Fruit fly (Drosophila melanogaster) whole organism, embryonic: ENCODE data around the gene Lgr1.

ENCODE experiments used
- ATbp ChIP-seq: fragments of 200-800 bp; sonication (Bioruptor generic); optimal IDR thresholded peaks from 2 replicates; lab custom pipeline; 2017; ENCODE audit warnings: missing biosample characterization, mild to moderate bottlenecking, missing genetic modification characterization, missing genetic modification reagents
- Adf1 ChIP-seq: fragments of 200-800 bp; sonication (Bioruptor generic); IDR thresholded peaks from 2 replicates; pipeline ENCODE4 v1.3.6; 2022; ENCODE audit warnings: missing biosample characterization, missing genetic modification characterization
- Asciz ChIP-seq: fragments of 200-800 bp; sonication (Bioruptor generic); optimal IDR thresholded peaks from 2 replicates; lab custom pipeline; 2017; ENCODE audit warnings: missing biosample characterization, mild to moderate bottlenecking, missing genetic modification characterization, missing genetic modification reagents
- B-H1 ChIP-seq: fragments of 200-800 bp; sonication (Bioruptor generic); IDR thresholded peaks from 3 replicates; pipeline ENCODE4 v1.3.6; 2022; ENCODE audit warnings: missing biosample characterization, missing genetic modification characterization
- CG10147 ChIP-seq: fragments of 200-800 bp; sonication (Bioruptor generic); optimal IDR thresholded peaks from 2 replicates; lab custom pipeline; 2019; ENCODE audit warnings: missing biosample characterization, mild to moderate bottlenecking, missing genetic modification characterization, moderate library complexity
- CG10267 ChIP-seq: fragments of 200-800 bp; sonication (Bioruptor generic); optimal IDR thresholded peaks from 2 replicates; lab custom pipeline; 2018; ENCODE audit warnings: missing biosample characterization, mild to moderate bottlenecking, missing genetic modification characterization, moderate library complexity
- CG10431 ChIP-seq: fragments of 200-800 bp; sonication (Bioruptor generic); optimal IDR thresholded peaks from 3 replicates; lab custom pipeline; 2018; ENCODE audit warnings: missing biosample characterization, mild to moderate bottlenecking, missing genetic modification characterization
- CG10462 ChIP-seq: fragments of 200-800 bp; sonication (Bioruptor generic); optimal IDR thresholded peaks from 2 replicates; lab custom pipeline; 2016; ENCODE audit warnings: missing biosample characterization, missing genetic modification characterization
- CG10959 ChIP-seq: fragments of 200-800 bp; sonication (Bioruptor generic); IDR thresholded peaks from 2 replicates; pipeline ENCODE4 v1.3.6; 2022; ENCODE audit warnings: missing biosample characterization, missing genetic modification characterization
- CG11085 ChIP-seq: fragments of 200-800 bp; sonication (Bioruptor generic); IDR thresholded peaks from 2 replicates; pipeline ENCODE4 v1.3.6; 2022; ENCODE audit warnings: missing biosample characterization, missing genetic modification characterization
- CG12219 ChIP-seq: fragments of 200-800 bp; sonication (Bioruptor generic); optimal IDR thresholded peaks from 3 replicates; lab custom pipeline; 2018; ENCODE audit warnings: missing biosample characterization, mild to moderate bottlenecking, missing genetic modification characterization
- CG12942 ChIP-seq: fragments of 200-800 bp; sonication (Bioruptor generic); optimal IDR thresholded peaks from 3 replicates; lab custom pipeline; 2016; ENCODE audit warnings: missing biosample characterization, missing genetic modification characterization
- CG16813 ChIP-seq: fragments of 200-800 bp; sonication (Bioruptor generic); IDR thresholded peaks from 3 replicates; pipeline ENCODE4 v1.3.6; 2022; ENCODE audit warnings: missing biosample characterization, missing genetic modification characterization; ENCODE audit not compliant: partially characterized antibody
- CG17568 ChIP-seq: fragments of 200-800 bp; sonication (Bioruptor generic); optimal IDR thresholded peaks from 2 replicates; lab custom pipeline; 2018; ENCODE audit warnings: missing biosample characterization, mild to moderate bottlenecking, missing genetic modification characterization, moderate library complexity
- CG3065 ChIP-seq: fragments of 200-800 bp; sonication (Bioruptor generic); optimal IDR thresholded peaks from 2 replicates; lab custom pipeline; 2016; ENCODE audit warnings: missing biosample characterization, missing genetic modification characterization
- CG33557 ChIP-seq: fragments of 200-800 bp; sonication (Bioruptor generic); optimal IDR thresholded peaks from 2 replicates; lab custom pipeline; 2019; ENCODE audit warnings: missing biosample characterization, mild to moderate bottlenecking, missing genetic modification characterization, moderate library complexity
- CG4282 ChIP-seq: fragments of 200-800 bp; sonication (Bioruptor generic); optimal IDR thresholded peaks from 2 replicates; lab custom pipeline; 2016; ENCODE audit warnings: missing biosample characterization, missing genetic modification characterization
- CG4424 ChIP-seq: fragments of 200-800 bp; sonication (Bioruptor generic); optimal IDR thresholded peaks from 3 replicates; lab custom pipeline; 2016; ENCODE audit warnings: missing biosample characterization, missing genetic modification characterization
- CG4820 ChIP-seq: fragments of 200-800 bp; sonication (Bioruptor generic); optimal IDR thresholded peaks from 3 replicates; lab custom pipeline; 2016; ENCODE audit warnings: missing biosample characterization, missing genetic modification characterization
- CG9876 ChIP-seq: fragments of 200-800 bp; sonication (Bioruptor generic); optimal IDR thresholded peaks from 2 replicates; lab custom pipeline; 2016; ENCODE audit warnings: missing biosample characterization, missing genetic modification characterization
- CkIIα-i1 ChIP-seq: fragments of 200-800 bp; sonication (Bioruptor generic); IDR thresholded peaks from 2 replicates; pipeline ENCODE4 v1.3.6; 2022; ENCODE audit warnings: missing biosample characterization, missing genetic modification characterization
- Dll ChIP-seq: fragments of 200-800 bp; sonication (Bioruptor generic); IDR thresholded peaks from 4 replicates; pipeline ENCODE4 v1.3.6; 2022; ENCODE audit warnings: missing biosample characterization, missing genetic modification characterization; ENCODE audit not compliant: partially characterized antibody
- Fer2 ChIP-seq: fragments of 200-800 bp; sonication (Bioruptor generic); optimal IDR thresholded peaks from 2 replicates; lab custom pipeline; 2018; ENCODE audit warnings: missing biosample characterization, mild to moderate bottlenecking, missing genetic modification characterization, moderate library complexity
- Hr51 ChIP-seq, 2 experiments: fragments of 200-800 bp; sonication (Bioruptor generic); optimal IDR thresholded peaks; 2 replicates in 1 of 2; 3 replicates in 1 of 2; lab custom pipeline; 2016 to 2018; ENCODE audit warnings: missing biosample characterization in 2 of 2, missing genetic modification characterization in 2 of 2, mild to moderate bottlenecking in 1 of 2, moderate library complexity in 1 of 2
- Max ChIP-seq: fragments of 200-800 bp; sonication (Bioruptor generic); optimal IDR thresholded peaks from 2 replicates; lab custom pipeline; 2016; ENCODE audit warnings: missing biosample characterization, mild to moderate bottlenecking, missing genetic modification characterization
- Oaz ChIP-seq: fragments of 200-800 bp; sonication (Bioruptor generic); IDR thresholded peaks from 2 replicates; pipeline ENCODE4 v1.3.6; 2022; ENCODE audit warnings: missing biosample characterization, missing genetic modification characterization
- Scr ChIP-seq: fragments of 200-800 bp; sonication (Bioruptor generic); IDR thresholded peaks from 2 replicates; pipeline ENCODE4 v1.3.6; 2022; ENCODE audit warnings: missing biosample characterization, missing genetic modification characterization; ENCODE audit not compliant: partially characterized antibody
- Sry-β ChIP-seq: fragments of 200-800 bp; sonication (Bioruptor generic); optimal IDR thresholded peaks from 2 replicates; lab custom pipeline; 2018; ENCODE audit warnings: missing biosample characterization, mild to moderate bottlenecking, missing genetic modification characterization, moderate library complexity
- Sry-δ ChIP-seq: fragments of 200-800 bp; sonication (Bioruptor generic); optimal IDR thresholded peaks from 2 replicates; lab custom pipeline; 2016; ENCODE audit warnings: missing biosample characterization, missing genetic modification characterization
- TFAM ChIP-seq: fragments of 200-800 bp; sonication (Bioruptor generic); optimal IDR thresholded peaks from 2 replicates; lab custom pipeline; 2017; ENCODE audit warnings: missing biosample characterization, missing genetic modification characterization, inconsistent platforms
- Vsx1 ChIP-seq: fragments of 200-800 bp; sonication (Bioruptor generic); optimal IDR thresholded peaks from 2 replicates; lab custom pipeline; 2017; ENCODE audit warnings: missing biosample characterization, mild to moderate bottlenecking, missing genetic modification characterization, missing genetic modification reagents
- bowl ChIP-seq: fragments of 200-800 bp; sonication (Bioruptor generic); IDR thresholded peaks from 2 replicates; pipeline ENCODE4 v1.3.6; 2022; ENCODE audit warnings: missing biosample characterization, missing genetic modification characterization
- chm ChIP-seq: fragments of 200-800 bp; sonication (Bioruptor generic); IDR thresholded peaks from 2 replicates; pipeline ENCODE4 v1.3.6; 2022; ENCODE audit warnings: missing biosample characterization, missing genetic modification characterization
- eve ChIP-seq, 2 experiments: fragments of >200 bp; optimal IDR thresholded peaks; 2 replicates each; lab custom pipeline; 2017; ENCODE audit warnings: missing biosample characterization in 2 of 2, missing genetic modification characterization in 2 of 2
- fd96Cb ChIP-seq: fragments of 200-800 bp; sonication (Bioruptor generic); optimal IDR thresholded peaks from 2 replicates; lab custom pipeline; 2018; ENCODE audit warnings: missing biosample characterization, mild to moderate bottlenecking, missing genetic modification characterization, moderate library complexity
- h ChIP-seq: fragments of >200 bp; optimal IDR thresholded peaks from 2 replicates; lab custom pipeline; 2017
- hth ChIP-seq: fragments of >200 bp; optimal IDR thresholded peaks from 2 replicates; lab custom pipeline; 2017; ENCODE audit warnings: inconsistent platforms
- ind ChIP-seq: fragments of 200-800 bp; sonication (Bioruptor generic); optimal IDR thresholded peaks from 3 replicates; lab custom pipeline; 2016; ENCODE audit warnings: missing biosample characterization, missing genetic modification characterization
- insv ChIP-seq, 2 experiments: fragments of 200-800 bp; sonication (Bioruptor generic); optimal IDR thresholded peaks; 3 replicates each; lab custom pipeline; 2016 to 2018; ENCODE audit warnings: missing biosample characterization in 2 of 2, missing genetic modification characterization in 2 of 2
- knrl ChIP-seq: fragments of 200-800 bp; sonication (Bioruptor generic); IDR thresholded peaks from 3 replicates; pipeline ENCODE4 v1.3.6; 2022; ENCODE audit warnings: missing biosample characterization, missing genetic modification characterization; ENCODE audit not compliant: partially characterized antibody
- mld ChIP-seq: fragments of 200-800 bp; sonication (Bioruptor generic); IDR thresholded peaks from 3 replicates; pipeline ENCODE4 v1.3.6; 2022; ENCODE audit warnings: missing biosample characterization, missing genetic modification characterization; ENCODE audit not compliant: partially characterized antibody
- peb ChIP-seq: fragments of 200-800 bp; sonication (Bioruptor generic); IDR thresholded peaks from 2 replicates; pipeline ENCODE4 v1.3.6; 2022; ENCODE audit warnings: missing biosample characterization, missing genetic modification characterization
- pho ChIP-seq: fragments of 200-800 bp; sonication (Bioruptor generic); optimal IDR thresholded peaks from 2 replicates; lab custom pipeline; 2016; ENCODE audit warnings: missing biosample characterization, missing genetic modification characterization
- phol ChIP-seq: fragments of 200-800 bp; sonication (Bioruptor generic); optimal IDR thresholded peaks from 3 replicates; lab custom pipeline; 2018; ENCODE audit warnings: missing biosample characterization, mild to moderate bottlenecking, missing genetic modification characterization, moderate library complexity
- pros ChIP-seq: fragments of 200-800 bp; sonication (Bioruptor generic); optimal IDR thresholded peaks from 3 replicates; lab custom pipeline; 2019; ENCODE audit warnings: missing biosample characterization, mild to moderate bottlenecking, missing genetic modification characterization, moderate library complexity
- run ChIP-seq: fragments of 200-800 bp; sonication (Bioruptor generic); optimal IDR thresholded peaks from 3 replicates; lab custom pipeline; 2018; ENCODE audit warnings: missing biosample characterization, mild to moderate bottlenecking, missing genetic modification characterization
- salm ChIP-seq: fragments of 200-800 bp; sonication (Bioruptor generic); optimal IDR thresholded peaks from 2 replicates; lab custom pipeline; 2018; ENCODE audit warnings: missing biosample characterization, mild to moderate bottlenecking, missing genetic modification characterization
- sd ChIP-seq: fragments of 200-800 bp; sonication (Bioruptor generic); optimal IDR thresholded peaks from 3 replicates; lab custom pipeline; 2018; ENCODE audit warnings: missing biosample characterization, mild to moderate bottlenecking, missing genetic modification characterization, moderate library complexity
- slou ChIP-seq: fragments of 200-800 bp; sonication (Bioruptor generic); optimal IDR thresholded peaks from 3 replicates; lab custom pipeline; 2016; ENCODE audit warnings: missing biosample characterization, missing genetic modification characterization
- toy ChIP-seq: fragments of 200-800 bp; sonication (Bioruptor generic); IDR thresholded peaks from 2 replicates; pipeline ENCODE4 v1.3.6; 2022; ENCODE audit warnings: missing biosample characterization, missing genetic modification characterization

The Lgr1 gene

dm6 chr3R:17700488-17701130 lies 25.0 kb upstream of the Lgr1 start (continued):
- peak; percentile 27; the same call in 1 of the 3 replicates for TF ChIP-seq knrl (GFP tag; lab: Robert Waterston, UW)
- TF ChIP-seq Hr51 (GFP tag; optimal IDR thresholded peaks at IDR 0.05; lab: Kevin White, UChicago): peak; percentile 90 to 99
- peak; percentile 77 for TF ChIP-seq pho
- TF ChIP-seq CG3065 (GFP tag; lab: Kevin White, UChicago): peak; percentile 94
- TF ChIP-seq ind (GFP tag; lab: Kevin White, UChicago): peak; percentile 98
- TF ChIP-seq CG16813 (GFP tag; lab: Robert Waterston, UW): no peak
- TF ChIP-seq Asciz (GFP tag; lab: Kevin White, UChicago): peak; percentile 97
- TF ChIP-seq bowl: peak; percentile 97
- peak; percentile 69; the same call in 1 of the 2 replicates for TF ChIP-seq CkIIα-i1
- no peak for TF ChIP-seq Dll (GFP tag; lab: Robert Waterston, UW)
- TF ChIP-seq toy (GFP tag; lab: Robert Waterston, UW): peak; percentile 92
- TF ChIP-seq CG10147: peak; percentile 98
- peak; percentile 97 for TF ChIP-seq phol (tag; lab: Kevin White, UChicago)
- peak; percentile 88 for TF ChIP-seq CG10959 (GFP tag; lab: Robert Waterston, UW)
- no peak for TF ChIP-seq CG17568 (GFP tag; lab: Kevin White, UChicago)
- TF ChIP-seq fd96Cb (tag; lab: Kevin White, UChicago): peak; percentile 98
- TF ChIP-seq ATbp (GFP tag; lab: Kevin White, UChicago): peak; percentile 98
- no peak for TF ChIP-seq Sry-δ (GFP tag; lab: Kevin White, UChicago)
- TF ChIP-seq CG4424 (GFP tag; lab: Kevin White, UChicago): peak; percentile 97
- TF ChIP-seq CG12219 (GFP tag; lab: Kevin White, UChicago): peak; percentile 92
- peak; percentile 96 for TF ChIP-seq CG11085 (GFP tag; lab: Robert Waterston, UW)
- peak; percentile 81 for TF ChIP-seq Adf1 (GFP tag; lab: Robert Waterston, UW)
- TF ChIP-seq sd (tag; lab: Kevin White, UChicago): peak; percentile 86
- TF ChIP-seq CG10431 (GFP tag; lab: Kevin White, UChicago): peak; percentile 97
- peak; percentile 97 for TF ChIP-seq pros (GFP tag; lab: Kevin White, UChicago)
- TF ChIP-seq CG4282 (GFP tag; lab: Kevin White, UChicago): no peak
- TF ChIP-seq TFAM (GFP tag; lab: Kevin White, UChicago): peak; percentile 57
- TF ChIP-seq peb (GFP tag; lab: Robert Waterston, UW): peak; percentile 96
- peak; percentile 98 for TF ChIP-seq Vsx1 (GFP tag; lab: Kevin White, UChicago)
- TF ChIP-seq B-H1: peak; percentile 97
- TF ChIP-seq CG12942: peak; percentile 96
- TF ChIP-seq Max (GFP tag; lab: Kevin White, UChicago): peak; percentile 93
- TF ChIP-seq CG33557: peak; percentile 94
- peak; percentile 6 for TF ChIP-seq chm (GFP tag; lab: Robert Waterston, UW)
- peak; percentile 92 for TF ChIP-seq CG10462 (GFP tag; lab: Kevin White, UChicago)
- peak; percentile 97 for TF ChIP-seq Oaz (GFP tag; lab: Robert Waterston, UW)
- no peak for TF ChIP-seq h (lab: Kevin White, UChicago)
- peak; percentile 98 for TF ChIP-seq salm (tag; lab: Kevin White, UChicago)
- TF ChIP-seq CG10267: peak; percentile 97
- TF ChIP-seq eve (GFP tag; optimal IDR thresholded peaks at IDR 0.05; lab: Kevin White, UChicago): no peak
- peak; percentile 97 for TF ChIP-seq run
- peak; percentile 98 for TF ChIP-seq Fer2 (tag; lab: Kevin White, UChicago)
- TF ChIP-seq hth (lab: Kevin White, UChicago): no peak
- TF ChIP-seq Sry-β (GFP tag; lab: Kevin White, UChicago): peak; percentile 67
- TF ChIP-seq Scr (GFP tag; lab: Robert Waterston, UW): no peak
- TF ChIP-seq CG4820 (GFP tag; lab: Kevin White, UChicago): peak; percentile 95
- no peak for TF ChIP-seq mld (GFP tag; lab: Robert Waterston, UW)
- TF ChIP-seq slou (GFP tag; lab: Kevin White, UChicago): peak; percentile 95
- peak in 1 of 2 experiments; percentile 84 for TF ChIP-seq insv (GFP tag; optimal IDR thresholded peaks at IDR 0.05; lab: Kevin White, UChicago)
- peak; percentile 16 for TF ChIP-seq CG9876 (GFP tag; lab: Kevin White, UChicago)
